Worm (Caenorhabditis elegans) whole organism, L4/young adult: ENCODE measurements around the gene srh-282.

Source experiments
- W03F9.2 ChIP-seq: fragments of 150-350 bp; optimal IDR thresholded peaks from 2 replicates; lab custom pipeline; 2014; ENCODE audit warnings: missing biosample characterization, missing genetic modification characterization
- dao-5 ChIP-seq: sonication (generic microtip); optimal IDR thresholded peaks from 2 replicates; lab custom pipeline; 2016; ENCODE audit warnings: missing genotype, missing genetic modification characterization, moderate library complexity, missing compliant biosample characterization
- him-1 ChIP-seq: sonication (generic microtip); optimal IDR thresholded peaks from 2 replicates; lab custom pipeline; 2016; ENCODE audit warnings: missing genotype, missing genetic modification reagents, missing genetic modification characterization, missing compliant biosample characterization

DNA sequence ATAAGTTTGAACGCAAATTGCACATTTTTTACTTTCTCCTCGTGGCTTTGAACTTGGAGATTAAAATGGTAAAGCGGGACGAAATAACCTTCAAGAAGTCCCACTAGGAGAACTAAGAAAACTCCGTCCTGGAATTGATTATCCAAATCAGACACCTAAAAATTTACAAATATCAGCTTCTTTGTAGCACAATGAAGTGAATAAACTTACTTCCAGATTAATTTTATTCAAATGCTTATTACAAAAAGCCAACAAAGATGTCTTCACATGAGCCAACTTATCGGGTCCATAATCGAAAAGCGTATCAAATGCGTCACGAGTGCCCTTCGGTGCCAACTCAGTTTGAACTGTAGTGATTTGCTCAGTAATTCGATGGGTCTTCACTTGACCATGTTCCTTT lies 10.7 kb downstream of the srh-282 start:
- TF ChIP-seq him-1 (tag; lab: Kevin White, UChicago) (no peak), dao-5 (no peak), W03F9.2 (tag; lab: Kevin White, UChicago) (no peak)
